Worm (Caenorhabditis elegans): ENCODE results near the gene fmi-1.

DNA sequence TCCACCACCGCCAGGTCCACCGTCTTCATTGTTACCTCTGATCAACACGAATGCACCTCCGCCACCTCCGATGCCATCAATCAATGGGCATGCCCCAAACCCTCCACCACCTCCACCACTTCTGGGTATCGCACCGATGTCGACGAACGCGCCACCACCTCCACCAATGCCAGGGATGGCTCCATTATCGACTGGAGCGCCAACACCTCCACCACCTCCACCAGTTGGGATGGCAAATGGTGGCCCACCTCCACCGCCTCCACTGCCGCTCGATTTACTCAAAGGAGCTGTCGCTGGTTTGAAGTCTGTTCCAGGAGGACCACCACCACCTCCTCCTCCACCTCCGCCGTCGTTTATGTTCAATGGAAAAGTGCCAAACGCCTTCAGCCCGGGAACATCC, 14.5 kb upstream of the fmi-1 start:
- no peak for TF ChIP-seq B0310.2 (tag; optimal IDR thresholded peaks at IDR 0.05)
- TF ChIP-seq ceh-13 (GFP tag; optimal IDR thresholded peaks at IDR 0.05), result no peak
- TF ChIP-seq ets-7 (tag; optimal IDR thresholded peaks at IDR 0.05), result no peak
- TF ChIP-seq flt-1 (GFP tag; IDR thresholded peaks at IDR 0.05), result no peak
- TF ChIP-seq tbx-37 (GFP tag; conservative IDR thresholded peaks at IDR 0.05), result no peak
- TF ChIP-seq hnd-1 (tag; optimal IDR thresholded peaks at IDR 0.05), result no peak
- TF ChIP-seq ama-1 (optimal IDR thresholded peaks at IDR 0.05), result no peak
